Worm (Caenorhabditis elegans): ENCODE measurements around the gene acr-7.

The acr-7 gene

ce11 chrII:7814915-7815314 is 34.7 kb downstream of the acr-7 start:
- no peak for TF ChIP-seq hlh-26 (GFP tag; conservative IDR thresholded peaks at IDR 0.05)
- TF ChIP-seq nhr-80 (tag; optimal IDR thresholded peaks at IDR 0.05), result peak; percentile 84
- TF ChIP-seq cebp-1 (GFP tag; IDR thresholded peaks at IDR 0.05), result no peak
- peak; percentile 17 for TF ChIP-seq cebp-1 (tag; optimal IDR thresholded peaks at IDR 0.05)
- peak in 1 of 2 experiments; percentile 17 for TF ChIP-seq let-607 (tag; optimal IDR thresholded peaks at IDR 0.05)
- TF ChIP-seq gei-17 (GFP tag; optimal IDR thresholded peaks at IDR 0.05), result no peak
- TF ChIP-seq mxl-1 (tag; optimal IDR thresholded peaks at IDR 0.05), result no peak
- TF ChIP-seq dox-1 (GFP tag; IDR thresholded peaks at IDR 0.05), result peak; percentile 6; the same call in 1 of the 2 replicates
- peak; percentile 97 for TF ChIP-seq unc-62 (GFP tag; optimal IDR thresholded peaks at IDR 0.05)

ce11 chrII:7814215-7814614 is 35.4 kb downstream of the acr-7 start:
- TF ChIP-seq lin-26 (GFP tag; IDR thresholded peaks at IDR 0.05), result no peak
- TF ChIP-seq lsy-27 (tag; optimal IDR thresholded peaks at IDR 0.05; ENCODE audit: borderline replicate concordance, insufficient read depth), result no peak
- no peak for TF ChIP-seq tbp1 (GFP tag; optimal IDR thresholded peaks at IDR 0.05)

ce11 chrII:7813645-7814044 is 36.0 kb downstream of the acr-7 start:
- no peak for TF ChIP-seq ceh-100 (GFP tag; IDR thresholded peaks at IDR 0.05)
- no peak for TF ChIP-seq F33H1.4 (GFP tag; IDR thresholded peaks at IDR 0.05)
- no peak for TF ChIP-seq tbx-9 (tag; optimal IDR thresholded peaks at IDR 0.05; ENCODE audit: borderline replicate concordance)
- TF ChIP-seq rec-8 (tag; optimal IDR thresholded peaks at IDR 0.05), result no peak
- TF ChIP-seq ztf-3 (GFP tag; optimal IDR thresholded peaks at IDR 0.05), result no peak
- no peak for TF ChIP-seq madf-6 (GFP tag; IDR thresholded peaks at IDR 0.05)
- no peak for TF ChIP-seq F37B4.10 (GFP tag; IDR thresholded peaks at IDR 0.05)
- peak; percentile 34 for TF ChIP-seq nhr-80 (tag; optimal IDR thresholded peaks at IDR 0.05)

ce11 chrII:7813237-7813636 is 36.4 kb downstream of the acr-7 start:
- no peak for TF ChIP-seq Y53G8AR.9 (GFP tag; conservative IDR thresholded peaks at IDR 0.05)

DNA sequence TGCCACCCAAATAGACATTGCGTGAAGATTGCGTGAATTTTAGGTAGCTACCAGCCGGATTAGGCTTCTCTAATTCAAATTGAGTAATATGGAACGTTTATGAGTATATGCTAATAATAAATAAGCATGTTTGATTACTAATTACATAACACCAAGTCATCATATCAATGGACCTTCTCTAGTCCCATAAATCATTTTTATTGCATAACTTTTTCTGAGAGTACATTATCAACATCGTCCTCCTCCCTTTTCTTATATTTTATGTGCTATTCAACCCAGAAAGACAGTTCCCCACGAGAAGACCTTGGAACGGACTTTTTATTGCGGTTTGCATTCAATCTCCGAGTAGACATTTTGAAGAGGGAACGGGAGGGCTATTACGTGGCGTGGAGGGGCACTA is 37.3 kb downstream of the acr-7 start:
- TF ChIP-seq Y56A3A.18 (GFP tag; IDR thresholded peaks at IDR 0.05), result 0 out of 2 replicates have a peak, but pooled peaks have one; percentile 19
- TF ChIP-seq F57C9.4 (tag; optimal IDR thresholded peaks at IDR 0.05), result no peak

ce11 chrII:7810869-7811543 is 38.6 kb downstream of the acr-7 start, which contains the start of gene cki-1:
Gene cki-1 (plus strand): TSS chrII:7811240.
- TF ChIP-seq cebp-2 (GFP tag; IDR thresholded peaks at IDR 0.05) (no peak), zfh-2 (GFP tag; conservative IDR thresholded peaks at IDR 0.05) (peak; percentile 42; the same call in 1 of the 2 replicates)

DNA sequence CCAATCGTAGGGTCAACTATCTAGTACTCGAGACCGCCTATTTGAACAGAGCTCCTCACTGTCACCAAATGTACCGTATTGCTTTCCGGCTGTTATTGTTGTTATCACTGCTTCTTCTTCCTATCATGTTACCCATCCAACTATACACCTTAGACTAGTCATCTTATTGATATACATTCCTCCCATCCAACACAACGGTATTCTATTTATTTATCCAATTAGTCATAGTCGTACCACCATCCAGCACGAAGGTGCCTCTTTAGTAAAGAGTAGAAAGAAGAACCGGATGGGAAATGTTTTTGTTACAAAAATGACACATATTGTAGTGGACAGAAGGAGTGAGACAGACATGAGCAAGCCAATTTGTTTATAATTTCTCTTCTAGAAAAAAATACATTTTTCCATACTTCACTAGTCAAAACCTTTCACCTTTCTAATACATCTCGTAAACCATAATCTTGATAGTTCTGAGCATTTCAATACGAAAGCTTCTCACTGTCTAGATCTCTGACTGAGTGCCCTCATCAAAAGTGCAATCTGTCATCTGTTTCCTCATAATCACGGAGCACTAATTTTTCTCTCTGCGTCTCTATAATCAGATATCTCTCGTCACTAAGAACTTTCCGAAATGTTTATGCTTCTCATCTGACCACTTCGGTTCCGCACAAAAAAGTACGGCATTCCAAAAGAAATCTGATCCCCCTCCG is 39.3 kb downstream of the acr-7 start:
- no peak for TF ChIP-seq nfya-2 (GFP tag; IDR thresholded peaks at IDR 0.05)
- no peak for TF ChIP-seq ceh-100 (GFP tag; IDR thresholded peaks at IDR 0.05)
- TF ChIP-seq cebp-2 (GFP tag; IDR thresholded peaks at IDR 0.05), result no peak
- TF ChIP-seq xnd-1 (tag; optimal IDR thresholded peaks at IDR 0.05), result no peak
- no peak for TF ChIP-seq hmg-1.2 (GFP tag; IDR thresholded peaks at IDR 0.05)
- TF ChIP-seq somi-1 (GFP tag; optimal IDR thresholded peaks at IDR 0.05), result no peak
- no peak for TF ChIP-seq ets-4 (GFP tag; optimal IDR thresholded peaks at IDR 0.05)
- no peak for TF ChIP-seq mel-28 (tag; optimal IDR thresholded peaks at IDR 0.05; ENCODE audit: borderline replicate concordance)
- TF ChIP-seq D2030.7 (GFP tag; IDR thresholded peaks at IDR 0.05), result no peak
- no peak for TF ChIP-seq hlh-26 (GFP tag; conservative IDR thresholded peaks at IDR 0.05)
- no peak for TF ChIP-seq ceh-27 (GFP tag; optimal IDR thresholded peaks at IDR 0.05)
- no peak for TF ChIP-seq hsf-1 (GFP tag; IDR thresholded peaks at IDR 0.05)
- no peak for TF ChIP-seq pbrm-1 (GFP tag; IDR thresholded peaks at IDR 0.05)

Data from whole organism, young adult.